Fruit fly (Drosophila melanogaster) whole organism, embryonic: ENCODE measurements around the gene jus.

ENCODE experiments used
- CG10543 ChIP-seq: fragments of 200-800 bp; sonication (Bioruptor generic); optimal IDR thresholded peaks from 3 replicates; lab custom pipeline; 2017; ENCODE audit warnings: missing biosample characterization, mild to moderate bottlenecking, missing genetic modification characterization, moderate library complexity
- CG12942 ChIP-seq: fragments of 200-800 bp; sonication (Bioruptor generic); optimal IDR thresholded peaks from 3 replicates; lab custom pipeline; 2016; ENCODE audit warnings: missing biosample characterization, missing genetic modification characterization
- CG14860 ChIP-seq: fragments of 200-800 bp; sonication (Bioruptor generic); IDR thresholded peaks from 3 replicates; pipeline ENCODE4 v1.3.6; 2022; ENCODE audit warnings: missing biosample characterization, missing genetic modification characterization; ENCODE audit not compliant: partially characterized antibody
- CG1602 ChIP-seq: fragments of 200-800 bp; sonication (Bioruptor generic); optimal IDR thresholded peaks from 3 replicates; lab custom pipeline; 2016; ENCODE audit warnings: missing biosample characterization, missing genetic modification characterization
- CG16815 ChIP-seq: fragments of 200-800 bp; sonication (Bioruptor generic); optimal IDR thresholded peaks from 3 replicates; lab custom pipeline; 2017; ENCODE audit warnings: missing biosample characterization, mild to moderate bottlenecking, missing genetic modification characterization
- CG16863 ChIP-seq: fragments of 200-800 bp; sonication (Bioruptor generic); optimal IDR thresholded peaks from 3 replicates; lab custom pipeline; 2016; ENCODE audit warnings: missing biosample characterization, missing genetic modification characterization
- CG18764 ChIP-seq: fragments of 200-800 bp; sonication (Bioruptor generic); optimal IDR thresholded peaks from 3 replicates; lab custom pipeline; 2016; ENCODE audit warnings: missing biosample characterization, missing genetic modification characterization
- CG2199 ChIP-seq: fragments of 200-800 bp; sonication (Bioruptor generic); IDR thresholded peaks from 3 replicates; pipeline ENCODE4 v1.3.6; 2022; ENCODE audit warnings: missing biosample characterization, missing genetic modification characterization
- CG2202 ChIP-seq: fragments of 200-800 bp; sonication (Bioruptor generic); optimal IDR thresholded peaks from 2 replicates; lab custom pipeline; 2018; ENCODE audit warnings: missing biosample characterization, mild to moderate bottlenecking, missing genetic modification characterization
- CG31388 ChIP-seq: fragments of 200-800 bp; sonication (Bioruptor generic); optimal IDR thresholded peaks from 2 replicates; lab custom pipeline; 2016; ENCODE audit warnings: missing biosample characterization, missing genetic modification characterization
- CG3407 ChIP-seq: fragments of 200-800 bp; sonication (Bioruptor generic); optimal IDR thresholded peaks from 2 replicates; lab custom pipeline; 2018; ENCODE audit warnings: missing biosample characterization, mild to moderate bottlenecking, missing genetic modification characterization
- CG5180 ChIP-seq: fragments of 200-800 bp; sonication (Bioruptor generic); optimal IDR thresholded peaks from 3 replicates; lab custom pipeline; 2017; ENCODE audit warnings: missing biosample characterization, missing genetic modification characterization, mild to moderate bottlenecking, moderate library complexity, missing genetic modification reagents
- CG6765 ChIP-seq: fragments of 200-800 bp; sonication (Bioruptor generic); optimal IDR thresholded peaks from 3 replicates; lab custom pipeline; 2017; ENCODE audit warnings: missing biosample characterization, mild to moderate bottlenecking, missing genetic modification characterization
- CG8765 ChIP-seq: fragments of 200-800 bp; sonication (Bioruptor generic); IDR thresholded peaks from 2 replicates; pipeline ENCODE4 v1.3.6; 2022; ENCODE audit warnings: missing biosample characterization, missing genetic modification characterization
- CG9817 ChIP-seq: fragments of 200-800 bp; sonication (Bioruptor generic); optimal IDR thresholded peaks from 2 replicates; lab custom pipeline; 2018; ENCODE audit warnings: missing biosample characterization, mild to moderate bottlenecking, missing genetic modification characterization, moderate library complexity
- Chrac-16 ChIP-seq: fragments of 200-800 bp; sonication (Bioruptor generic); optimal IDR thresholded peaks from 3 replicates; lab custom pipeline; 2016; ENCODE audit warnings: missing biosample characterization, missing genetic modification characterization
- D ChIP-seq, 2 experiments: fragments of 200-800 bp in 1 of 2; fragments of >200 bp in 1 of 2; sonication (Bioruptor generic) in 1 of 2; optimal IDR thresholded peaks; 2 replicates in 1 of 2; 3 replicates in 1 of 2; lab custom pipeline; 2017; ENCODE audit warnings: mild to moderate bottlenecking in 1 of 2, missing biosample characterization in 1 of 2, missing genetic modification characterization in 1 of 2, missing genetic modification reagents in 1 of 2
- Dad ChIP-seq: fragments of 200-800 bp; sonication (Bioruptor generic); optimal IDR thresholded peaks from 3 replicates; lab custom pipeline; 2016; ENCODE audit warnings: missing biosample characterization, missing genetic modification characterization
- Dip2 ChIP-seq: fragments of 200-800 bp; sonication (Bioruptor generic); IDR thresholded peaks from 2 replicates; pipeline ENCODE4 v1.3.6; 2022; ENCODE audit warnings: missing biosample characterization, missing genetic modification characterization
- Dll ChIP-seq: fragments of 200-800 bp; sonication (Bioruptor generic); IDR thresholded peaks from 4 replicates; pipeline ENCODE4 v1.3.6; 2022; ENCODE audit warnings: missing biosample characterization, missing genetic modification characterization; ENCODE audit not compliant: partially characterized antibody
- Drgx ChIP-seq: fragments of 200-800 bp; sonication (Bioruptor generic); IDR thresholded peaks from 2 replicates; pipeline ENCODE4 v1.3.6; 2022; ENCODE audit warnings: missing biosample characterization, missing genetic modification characterization
- Ets97D ChIP-seq: fragments of 200-800 bp; sonication (Bioruptor generic); optimal IDR thresholded peaks from 3 replicates; lab custom pipeline; 2016; ENCODE audit warnings: missing biosample characterization, missing genetic modification characterization
- Gug ChIP-seq: fragments of 200-800 bp; sonication (Bioruptor generic); IDR thresholded peaks from 4 replicates; pipeline ENCODE4 v1.3.6; 2022; ENCODE audit warnings: missing biosample characterization, missing genetic modification characterization
- Hey ChIP-seq: fragments of 200-800 bp; sonication (Bioruptor generic); optimal IDR thresholded peaks from 3 replicates; lab custom pipeline; 2018; ENCODE audit warnings: missing biosample characterization, mild to moderate bottlenecking, missing genetic modification characterization
- MESR4 ChIP-seq: fragments of 200-800 bp; sonication (Bioruptor generic); optimal IDR thresholded peaks from 2 replicates; lab custom pipeline; 2018; ENCODE audit warnings: missing biosample characterization, mild to moderate bottlenecking, missing genetic modification characterization, moderate library complexity
- Mad ChIP-seq: fragments of 200-800 bp; sonication (Bioruptor generic); optimal IDR thresholded peaks from 2 replicates; lab custom pipeline; 2016; ENCODE audit warnings: missing biosample characterization, missing genetic modification characterization
- Meics ChIP-seq: fragments of 200-800 bp; sonication (Bioruptor generic); optimal IDR thresholded peaks from 2 replicates; lab custom pipeline; 2017; ENCODE audit warnings: missing biosample characterization, mild to moderate bottlenecking, missing genetic modification characterization
- NFAT ChIP-seq: fragments of 200-800 bp; sonication (Bioruptor generic); IDR thresholded peaks from 2 replicates; pipeline ENCODE4 v1.3.6; 2022; ENCODE audit warnings: missing biosample characterization, missing genetic modification characterization
- PHDP ChIP-seq: fragments of 200-800 bp; sonication (Bioruptor generic); optimal IDR thresholded peaks from 3 replicates; lab custom pipeline; 2018; ENCODE audit warnings: missing biosample characterization, mild to moderate bottlenecking, missing genetic modification characterization, moderate library complexity
- Rfx ChIP-seq: fragments of 200-800 bp; sonication (Bioruptor generic); IDR thresholded peaks from 2 replicates; pipeline ENCODE4 v1.3.6; 2022; ENCODE audit warnings: missing biosample characterization, missing genetic modification characterization
- Taf1 ChIP-seq: fragments of 200-800 bp; sonication (Bioruptor generic); IDR thresholded peaks from 2 replicates; pipeline ENCODE4 v1.3.6; 2022; ENCODE audit warnings: missing biosample characterization, missing genetic modification characterization
- ara ChIP-seq: fragments of 200-800 bp; sonication (Bioruptor generic); IDR thresholded peaks from 2 replicates; pipeline ENCODE4 v1.3.6; 2022; ENCODE audit warnings: missing biosample characterization, missing genetic modification characterization
- cg ChIP-seq: fragments of 200-800 bp; sonication (Bioruptor generic); optimal IDR thresholded peaks from 3 replicates; lab custom pipeline; 2019; ENCODE audit warnings: missing biosample characterization, mild to moderate bottlenecking, missing genetic modification characterization, moderate library complexity
- crp ChIP-seq, 2 experiments: fragments of 200-800 bp; sonication (Bioruptor generic); optimal IDR thresholded peaks; 2 replicates in 1 of 2; 3 replicates in 1 of 2; lab custom pipeline; 2017; ENCODE audit warnings: missing biosample characterization in 2 of 2, missing genetic modification characterization in 2 of 2, mild to moderate bottlenecking in 1 of 2, moderate library complexity in 1 of 2
- da ChIP-seq: fragments of 200-800 bp; sonication (Bioruptor generic); optimal IDR thresholded peaks from 2 replicates; lab custom pipeline; 2016; ENCODE audit warnings: missing biosample characterization, missing genetic modification characterization
- dati ChIP-seq: fragments of 200-800 bp; sonication (Bioruptor generic); IDR thresholded peaks from 2 replicates; pipeline ENCODE4 v1.3.6; 2022; ENCODE audit warnings: missing biosample characterization, missing genetic modification characterization
- dpn ChIP-seq, 2 experiments: fragments of 200-800 bp; sonication (Bioruptor generic); optimal IDR thresholded peaks; 3 replicates each; lab custom pipeline; 2016; ENCODE audit warnings: missing biosample characterization in 2 of 2, missing genetic modification characterization in 2 of 2
- fd102C ChIP-seq: fragments of 200-800 bp; sonication (Bioruptor generic); optimal IDR thresholded peaks from 2 replicates; lab custom pipeline; 2018; ENCODE audit warnings: missing biosample characterization, mild to moderate bottlenecking, missing genetic modification characterization, moderate library complexity
- h ChIP-seq: fragments of >200 bp; optimal IDR thresholded peaks from 2 replicates; lab custom pipeline; 2017
- ham ChIP-seq: fragments of 200-800 bp; sonication (Bioruptor generic); IDR thresholded peaks from 2 replicates; pipeline ENCODE4 v1.3.6; 2022; ENCODE audit warnings: missing biosample characterization, missing genetic modification characterization
- her ChIP-seq: fragments of 200-800 bp; sonication (Bioruptor generic); optimal IDR thresholded peaks from 2 replicates; lab custom pipeline; 2016; ENCODE audit warnings: missing biosample characterization, missing genetic modification characterization
- hth ChIP-seq: fragments of >200 bp; optimal IDR thresholded peaks from 2 replicates; lab custom pipeline; 2017; ENCODE audit warnings: inconsistent platforms
- lmd ChIP-seq: fragments of 200-800 bp; sonication (Bioruptor generic); IDR thresholded peaks from 2 replicates; pipeline ENCODE4 v1.3.6; 2022; ENCODE audit warnings: missing biosample characterization, missing genetic modification characterization
- phol ChIP-seq: fragments of 200-800 bp; sonication (Bioruptor generic); optimal IDR thresholded peaks from 3 replicates; lab custom pipeline; 2018; ENCODE audit warnings: missing biosample characterization, mild to moderate bottlenecking, missing genetic modification characterization, moderate library complexity
- slp2 ChIP-seq: fragments of 200-800 bp; sonication (Bioruptor generic); optimal IDR thresholded peaks from 2 replicates; lab custom pipeline; 2016; ENCODE audit warnings: missing biosample characterization, missing genetic modification characterization
- sr ChIP-seq: fragments of 200-800 bp; sonication (Bioruptor generic); IDR thresholded peaks from 3 replicates; pipeline ENCODE4 v1.3.6; 2022; ENCODE audit warnings: missing biosample characterization, missing genetic modification characterization
- stc ChIP-seq: fragments of 200-800 bp; sonication (Bioruptor generic); IDR thresholded peaks from 2 replicates; pipeline ENCODE4 v1.3.6; 2022; ENCODE audit warnings: missing biosample characterization, missing genetic modification characterization
- tll ChIP-seq, 2 experiments: fragments of 200-800 bp in 1 of 2; fragments of >200 bp in 1 of 2; sonication (Bioruptor generic) in 1 of 2; optimal IDR thresholded peaks; 2 replicates each; lab custom pipeline; 2017 to 2019; ENCODE audit warnings: missing biosample characterization in 2 of 2, missing genetic modification characterization in 2 of 2, mild to moderate bottlenecking in 1 of 2, moderate library complexity in 1 of 2
- trh ChIP-seq: fragments of 200-800 bp; sonication (Bioruptor generic); optimal IDR thresholded peaks from 2 replicates; lab custom pipeline; 2016; ENCODE audit warnings: missing biosample characterization, missing genetic modification characterization
- vfl ChIP-seq: fragments of 200-800 bp; sonication (Bioruptor generic); optimal IDR thresholded peaks from 2 replicates; lab custom pipeline; 2016; ENCODE audit warnings: missing biosample characterization, missing genetic modification characterization
- vnd ChIP-seq: fragments of 200-800 bp; sonication (Bioruptor generic); IDR thresholded peaks from 3 replicates; pipeline ENCODE4 v1.3.6; 2022; ENCODE audit warnings: missing biosample characterization, missing genetic modification characterization; ENCODE audit not compliant: partially characterized antibody

jus gene

dm6 chr3R:29151621-29152092, 43.1 kb downstream of the jus start, which contains the start of gene eIF2D (continued):
- TF ChIP-seq Drgx (GFP tag; lab: Robert Waterston, UW): peak; percentile 48
- TF ChIP-seq CG16863 (GFP tag; lab: Kevin White, UChicago): peak; percentile 50
- peak; percentile 46 for TF ChIP-seq CG9817 (tag; lab: Kevin White, UChicago)
- TF ChIP-seq Dip2: no peak
- no peak for TF ChIP-seq tll (GFP tag; optimal IDR thresholded peaks at IDR 0.05; lab: Kevin White, UChicago)
- TF ChIP-seq NFAT: peak; percentile 50; the same call in 1 of the 2 replicates
- peak; percentile 40; the same call in 1 of the 3 replicates for TF ChIP-seq CG2199 (GFP tag; lab: Robert Waterston, UW)
- no peak for TF ChIP-seq D (optimal IDR thresholded peaks at IDR 0.05; lab: Kevin White, UChicago)
- peak; percentile 46 for TF ChIP-seq D (GFP tag; optimal IDR thresholded peaks at IDR 0.05; lab: Kevin White, UChicago)
- no peak for TF ChIP-seq hth (lab: Kevin White, UChicago)
- no peak for TF ChIP-seq CG31388 (GFP tag; lab: Kevin White, UChicago)
- TF ChIP-seq slp2: peak; percentile 58
- TF ChIP-seq her (GFP tag; lab: Kevin White, UChicago): no peak
- TF ChIP-seq stc: peak; percentile 45; the same call in 1 of the 2 replicates
- TF ChIP-seq CG2202 (tag; lab: Kevin White, UChicago): no peak
- TF ChIP-seq CG10543 (GFP tag; lab: Kevin White, UChicago): peak; percentile 36
- no peak for TF ChIP-seq CG3407 (GFP tag; lab: Kevin White, UChicago)
- no peak for TF ChIP-seq trh (GFP tag; lab: Kevin White, UChicago)
- no peak for TF ChIP-seq vfl
- TF ChIP-seq Dll (GFP tag; lab: Robert Waterston, UW): no peak
- no peak for TF ChIP-seq Hey (tag; lab: Kevin White, UChicago)
- TF ChIP-seq CG14860: no peak
- TF ChIP-seq cg: no peak
- TF ChIP-seq PHDP (tag; lab: Kevin White, UChicago): peak; percentile 63
- TF ChIP-seq crp (GFP tag; optimal IDR thresholded peaks at IDR 0.05; lab: Kevin White, UChicago): peak in 1 of 2 experiments; percentile 57
- TF ChIP-seq CG16815 (GFP tag; lab: Kevin White, UChicago): no peak
- no peak for TF ChIP-seq CG8765 (GFP tag; lab: Robert Waterston, UW)
- TF ChIP-seq Dad (GFP tag; lab: Kevin White, UChicago): peak; percentile 26
- peak; percentile 22 for TF ChIP-seq CG1602 (GFP tag; lab: Kevin White, UChicago)
- peak; percentile 76 for TF ChIP-seq Rfx (GFP tag; lab: Robert Waterston, UW)
- TF ChIP-seq MESR4 (GFP tag; lab: Kevin White, UChicago): peak; percentile 68
- no peak for TF ChIP-seq sr (GFP tag; lab: Robert Waterston, UW)
- no peak for TF ChIP-seq da (GFP tag; lab: Kevin White, UChicago)
- peak; percentile 50 for TF ChIP-seq Chrac-16 (GFP tag; lab: Kevin White, UChicago)
- 0 out of 4 replicates have a peak, but pooled peaks have one; percentile 8 for TF ChIP-seq Gug (GFP tag; lab: Robert Waterston, UW)
- TF ChIP-seq CG5180 (GFP tag; lab: Kevin White, UChicago): no peak
- TF ChIP-seq CG18764 (GFP tag; lab: Kevin White, UChicago): no peak
- no peak for TF ChIP-seq fd102C
- TF ChIP-seq Meics (GFP tag; lab: Kevin White, UChicago): peak; percentile 72
- TF ChIP-seq lmd (GFP tag; lab: Robert Waterston, UW): peak; percentile 40; the same call in 1 of the 2 replicates
- TF ChIP-seq dpn (GFP tag; optimal IDR thresholded peaks at IDR 0.05; lab: Kevin White, UChicago): peak; percentile 29 to 50
- TF ChIP-seq h: no peak
- TF ChIP-seq ham (GFP tag; lab: Robert Waterston, UW): no peak
- TF ChIP-seq vnd (GFP tag; lab: Robert Waterston, UW): no peak
- 0 out of 2 replicates have a peak, but pooled peaks have one; percentile 31 for TF ChIP-seq Taf1
- peak; percentile 42 for TF ChIP-seq Mad (GFP tag; lab: Kevin White, UChicago)
- no peak for TF ChIP-seq CG12942 (GFP tag; lab: Kevin White, UChicago)
- TF ChIP-seq CG6765: no peak
- peak; percentile 85 for TF ChIP-seq phol (tag; lab: Kevin White, UChicago)
- TF ChIP-seq dati (GFP tag; lab: Robert Waterston, UW): no peak
- peak; percentile 35 for TF ChIP-seq Ets97D (GFP tag; lab: Kevin White, UChicago)
- peak; percentile 70; the same call in 1 of the 2 replicates for TF ChIP-seq ara
